Fruit fly (Drosophila melanogaster) whole organism, adult: Measurements from ENCODE around the gene CG9040.

Experiments
- CG11617 ChIP-seq: fragments of 200-800 bp; sonication (Bioruptor generic); optimal IDR thresholded peaks from 2 replicates; lab custom pipeline; 2017; ENCODE audit warnings: mild to moderate bottlenecking, missing biosample characterization, missing genetic modification reagents, missing genetic modification characterization
- CG12768 ChIP-seq: fragments of 200-800 bp; sonication (Bioruptor generic); optimal IDR thresholded peaks from 2 replicates; lab custom pipeline; 2017; ENCODE audit warnings: missing biosample characterization, missing genetic modification characterization, mild to moderate bottlenecking, moderate library complexity, missing genetic modification reagents
- CG14711 ChIP-seq: fragments of 200-800 bp; sonication (Bioruptor generic); optimal IDR thresholded peaks from 2 replicates; lab custom pipeline; 2018; ENCODE audit warnings: missing biosample characterization, mild to moderate bottlenecking, missing genetic modification characterization, moderate library complexity
- CG1620 ChIP-seq: fragments of 200-800 bp; sonication (Bioruptor generic); optimal IDR thresholded peaks from 2 replicates; lab custom pipeline; 2016; ENCODE audit warnings: missing biosample characterization, missing genetic modification characterization
- CG33017 ChIP-seq: fragments of 200-800 bp; sonication (Bioruptor generic); optimal IDR thresholded peaks from 2 replicates; lab custom pipeline; 2018; ENCODE audit warnings: missing biosample characterization, mild to moderate bottlenecking, missing genetic modification characterization, moderate library complexity
- CG5204 ChIP-seq: fragments of 200-800 bp; sonication (Bioruptor generic); optimal IDR thresholded peaks from 2 replicates; lab custom pipeline; 2016; ENCODE audit warnings: missing biosample characterization, missing genetic modification characterization
- CG7045 ChIP-seq: fragments of 200-800 bp; sonication (Bioruptor generic); optimal IDR thresholded peaks from 2 replicates; lab custom pipeline; 2017; ENCODE audit warnings: missing biosample characterization, mild to moderate bottlenecking, missing genetic modification characterization
- CG7101 ChIP-seq: fragments of 200-800 bp; sonication (Bioruptor generic); optimal IDR thresholded peaks from 2 replicates; lab custom pipeline; 2018; ENCODE audit warnings: missing biosample characterization, mild to moderate bottlenecking, missing genetic modification characterization, moderate library complexity
- Clk ChIP-seq: fragments of 200-800 bp; sonication (Bioruptor generic); optimal IDR thresholded peaks from 2 replicates; lab custom pipeline; 2017; ENCODE audit warnings: missing biosample characterization, missing genetic modification characterization
- Crg-1 ChIP-seq: fragments of 200-800 bp; sonication (Bioruptor generic); optimal IDR thresholded peaks from 2 replicates; lab custom pipeline; 2016; ENCODE audit warnings: missing biosample characterization, missing genetic modification characterization
- Hr96 ChIP-seq: fragments of 200-800 bp; sonication (Bioruptor generic); optimal IDR thresholded peaks from 2 replicates; lab custom pipeline; 2016; ENCODE audit warnings: missing biosample characterization, missing genetic modification characterization
- Mnt ChIP-seq: fragments of 200-800 bp; sonication (Bioruptor generic); optimal IDR thresholded peaks from 2 replicates; lab custom pipeline; 2016; ENCODE audit warnings: missing biosample characterization, mild to moderate bottlenecking, missing genetic modification characterization
- bab1 ChIP-seq: fragments of 200-800 bp; sonication (Bioruptor generic); optimal IDR thresholded peaks from 3 replicates; lab custom pipeline; 2019; ENCODE audit warnings: missing biosample characterization, mild to moderate bottlenecking, missing genetic modification characterization, moderate library complexity
- cic ChIP-seq: fragments of 200-800 bp; sonication (Bioruptor generic); optimal IDR thresholded peaks from 2 replicates; lab custom pipeline; 2017; ENCODE audit warnings: missing biosample characterization, mild to moderate bottlenecking, missing genetic modification characterization, moderate library complexity
- cnc ChIP-seq, 2 experiments: fragments of >200 bp; optimal IDR thresholded peaks; 2 replicates each; lab custom pipeline; 2017
- kay ChIP-seq: fragments of 200-800 bp; sonication (Bioruptor generic); peaks from one replicate; lab custom pipeline; 2016; ENCODE audit warnings: missing biosample characterization, missing genetic modification characterization, borderline replicate concordance
- ovo ChIP-seq: fragments of 200-800 bp; sonication (Bioruptor generic); optimal IDR thresholded peaks from 2 replicates; lab custom pipeline; 2016; ENCODE audit warnings: missing biosample characterization, missing genetic modification characterization
- pad ChIP-seq: fragments of 200-800 bp; sonication (Bioruptor generic); optimal IDR thresholded peaks from 3 replicates; lab custom pipeline; 2017; ENCODE audit warnings: missing biosample characterization, missing genetic modification characterization, mild to moderate bottlenecking, moderate library complexity, missing genetic modification reagents
- tj ChIP-seq: fragments of 200-800 bp; sonication (Bioruptor generic); optimal IDR thresholded peaks from 3 replicates; lab custom pipeline; 2017; ENCODE audit warnings: missing biosample characterization, mild to moderate bottlenecking, missing genetic modification characterization, moderate library complexity
- toe ChIP-seq: fragments of 200-800 bp; sonication (Bioruptor generic); optimal IDR thresholded peaks from 2 replicates; lab custom pipeline; 2016; ENCODE audit warnings: missing biosample characterization, missing genetic modification characterization

Gene CG9040

dm6 chr3L:14034476-14034875 is 46.8 kb downstream of the CG9040 start, which contains the start of gene CG6661:
Gene CG6661, plus strand, starts transcription at chr3L:14034776.
- TF ChIP-seq CG33017 (tag; lab: Kevin White, UChicago) (no peak), bab1 (GFP tag; lab: Kevin White, UChicago) (no peak), CG12768 (GFP tag; lab: Kevin White, UChicago) (no peak), Clk (GFP tag; lab: Kevin White, UChicago) (no peak), cnc (optimal IDR thresholded peaks at IDR 0.05; lab: Kevin White, UChicago) (no peak), cic (GFP tag; lab: Kevin White, UChicago) (no peak)

dm6 chr3L:14036867-14037313 is 49.2 kb downstream of the CG9040 start, which contains the start of gene Hsp110:
Gene Hsp110, plus strand, starts transcription at chr3L:14037019.
- TF ChIP-seq bab1 (GFP tag; lab: Kevin White, UChicago): peak; percentile 64
- TF ChIP-seq CG11617: peak; percentile 66
- peak; percentile 48 for TF ChIP-seq CG7101 (tag; lab: Kevin White, UChicago)
- TF ChIP-seq Hr96: no peak
- no peak for TF ChIP-seq CG14711 (tag; lab: Kevin White, UChicago)
- TF ChIP-seq CG5204 (GFP tag; lab: Kevin White, UChicago): no peak
- TF ChIP-seq cic (GFP tag; lab: Kevin White, UChicago): peak; percentile 29
- peak; percentile 94 for TF ChIP-seq Mnt (GFP tag; lab: Kevin White, UChicago)
- peak; percentile 43 for TF ChIP-seq CG1620 (GFP tag; lab: Kevin White, UChicago)
- peak; percentile 14 for TF ChIP-seq pad (GFP tag; lab: Kevin White, UChicago)
- no peak for TF ChIP-seq Clk (GFP tag; lab: Kevin White, UChicago)
- peak; percentile 36 for TF ChIP-seq CG12768 (GFP tag; lab: Kevin White, UChicago)
- no peak for TF ChIP-seq cnc (optimal IDR thresholded peaks at IDR 0.05; lab: Kevin White, UChicago)
- peak; percentile 43 for TF ChIP-seq Crg-1 (GFP tag; lab: Kevin White, UChicago)
- TF ChIP-seq tj (GFP tag; lab: Kevin White, UChicago): peak; percentile 48
- TF ChIP-seq kay (GFP tag; lab: Kevin White, UChicago): peak; percentile 96
- no peak for TF ChIP-seq CG7045 (GFP tag; lab: Kevin White, UChicago)
- TF ChIP-seq CG33017 (tag; lab: Kevin White, UChicago): peak; percentile 65
- TF ChIP-seq ovo (GFP tag; lab: Kevin White, UChicago): peak; percentile 4
- no peak for TF ChIP-seq toe (GFP tag; lab: Kevin White, UChicago)
